Worm (Caenorhabditis elegans) whole organism, young adult: ENCODE results near the gene npr-32.

ENCODE experiments used
- B0336.3 ChIP-seq: fragments of 200-800 bp; sonication (Bioruptor generic); IDR thresholded peaks from 2 replicates; pipeline ENCODE4 v1.3.6; 2022; ENCODE audit warnings: missing genetic modification characterization, missing compliant biosample characterization
- C17E4.6 ChIP-seq: fragments of 200-800 bp; sonication (Bioruptor generic); IDR thresholded peaks from 2 replicates; pipeline ENCODE4 v1.3.6; 2022; ENCODE audit warnings: missing genetic modification reagents, missing genetic modification characterization, missing compliant biosample characterization
- D2030.7 ChIP-seq: fragments of 200-800 bp; sonication (Bioruptor generic); IDR thresholded peaks from 2 replicates; pipeline ENCODE4 v1.3.6; 2022; ENCODE audit warnings: missing genetic modification reagents, missing genetic modification characterization, missing compliant biosample characterization
- F22D6.2 ChIP-seq: sonication (generic microtip); optimal IDR thresholded peaks from 2 replicates; lab custom pipeline; 2016; ENCODE audit warnings: mild to moderate bottlenecking, missing genetic modification characterization, missing compliant biosample characterization
- F23B12.7 ChIP-seq: sonication (generic microtip); optimal IDR thresholded peaks from 2 replicates; lab custom pipeline; 2017; ENCODE audit warnings: missing genetic modification characterization, mild to moderate bottlenecking, missing compliant biosample characterization, antibody characterized with exemption, moderate library complexity; ENCODE audit not compliant: insufficient read depth
- F37B4.10 ChIP-seq: fragments of 200-800 bp; sonication (Bioruptor generic); IDR thresholded peaks from 2 replicates; pipeline ENCODE4 v1.3.6; 2022; ENCODE audit warnings: missing genetic modification characterization, missing compliant biosample characterization
- F57C9.4 ChIP-seq: sonication (generic microtip); optimal IDR thresholded peaks from 2 replicates; lab custom pipeline; 2017; ENCODE audit warnings: mild to moderate bottlenecking, missing genetic modification characterization, missing compliant biosample characterization
- K11D2.4 ChIP-seq: fragments of 200-800 bp; sonication (Bioruptor generic); IDR thresholded peaks from 2 replicates; pipeline ENCODE4 v1.3.6; 2022; ENCODE audit warnings: missing genetic modification reagents, missing genetic modification characterization, missing compliant biosample characterization
- K12H6.12 ChIP-seq: fragments of 200-800 bp; sonication (Bioruptor generic); optimal IDR thresholded peaks from 2 replicates; lab custom pipeline; 2018; ENCODE audit warnings: mild to moderate bottlenecking, missing genetic modification characterization, missing compliant biosample characterization
- T26A5.8 ChIP-seq: sonication (generic microtip); optimal IDR thresholded peaks from 2 replicates; lab custom pipeline; 2016; ENCODE audit warnings: missing genetic modification characterization, missing compliant biosample characterization
- Y53F4B.3 ChIP-seq: fragments of 200-800 bp; sonication (Bioruptor generic); IDR thresholded peaks from 2 replicates; pipeline ENCODE4 v1.3.6; 2022; ENCODE audit warnings: missing genetic modification reagents, missing genetic modification characterization, missing compliant biosample characterization
- Y53G8AR.9 ChIP-seq: fragments of 200-800 bp; sonication (Bioruptor generic); conservative IDR thresholded peaks from 2 replicates; pipeline ENCODE4 v1.3.6; 2022; ENCODE audit warnings: missing genetic modification reagents, missing genetic modification characterization, missing compliant biosample characterization
- Y67H2A.10 ChIP-seq: fragments of 200-800 bp; sonication (Bioruptor generic); conservative IDR thresholded peaks from 2 replicates; pipeline ENCODE4 v1.3.6; 2022; ENCODE audit warnings: missing genetic modification reagents, missing genetic modification characterization, missing compliant biosample characterization
- ZK185.1 ChIP-seq: sonication (generic microtip); optimal IDR thresholded peaks from 2 replicates; lab custom pipeline; 2016; ENCODE audit warnings: mild to moderate bottlenecking, missing genetic modification characterization, missing compliant biosample characterization; ENCODE audit not compliant: poor library complexity, severe bottlenecking
- akir-1 ChIP-seq: fragments of 200-800 bp; sonication (Bioruptor generic); optimal IDR thresholded peaks from 2 replicates; lab custom pipeline; 2018; ENCODE audit warnings: mild to moderate bottlenecking, missing genetic modification characterization, moderate library complexity, missing compliant biosample characterization
- ama-1 ChIP-seq, 3 experiments: fragments of 150-350 bp in 1 of 3; sonication (generic microtip) in 2 of 3; optimal IDR thresholded peaks; 2 replicates each; lab custom pipeline; 2014 to 2018; ENCODE audit warnings: missing biosample characterization in 2 of 3, missing genetic modification characterization in 2 of 3, missing genetic modification reagents in 2 of 3
- attf-5 ChIP-seq: fragments of 200-800 bp; sonication (Bioruptor generic); optimal IDR thresholded peaks from 2 replicates; lab custom pipeline; 2018; ENCODE audit warnings: mild to moderate bottlenecking, missing genetic modification characterization, missing compliant biosample characterization
- attf-6 ChIP-seq: fragments of 200-800 bp; sonication (Bioruptor generic); IDR thresholded peaks from 2 replicates; pipeline ENCODE4 v1.3.6; 2022; ENCODE audit warnings: missing genetic modification reagents, missing genetic modification characterization, missing compliant biosample characterization
- cebp-1 ChIP-seq, 2 experiments: fragments of 200-800 bp in 1 of 2; sonication (Bioruptor generic) in 1 of 2; sonication (generic microtip) in 1 of 2; IDR thresholded peaks in 1 of 2; optimal IDR thresholded peaks in 1 of 2; 2 replicates each; pipeline versions ENCODE4 v1.3.6 to Lab custom; 2017 to 2022; ENCODE audit warnings: missing compliant biosample characterization in 2 of 2, missing genetic modification characterization in 2 of 2, mild to moderate bottlenecking in 1 of 2, missing genetic modification reagents in 1 of 2, moderate library complexity in 1 of 2
- ceh-27 ChIP-seq: fragments of 200-800 bp; sonication (Bioruptor generic); optimal IDR thresholded peaks from 2 replicates; lab custom pipeline; 2018; ENCODE audit warnings: mild to moderate bottlenecking, missing genetic modification characterization, moderate library complexity, missing compliant biosample characterization
- dox-1 ChIP-seq: fragments of 200-800 bp; sonication (Bioruptor generic); IDR thresholded peaks from 2 replicates; pipeline ENCODE4 v1.3.6; 2022; ENCODE audit warnings: missing genetic modification reagents, missing genetic modification characterization, missing compliant biosample characterization
- dpff-1 ChIP-seq: sonication (generic microtip); optimal IDR thresholded peaks from 2 replicates; lab custom pipeline; 2017; ENCODE audit warnings: mild to moderate bottlenecking, missing genetic modification characterization, missing compliant biosample characterization
- efl-1 ChIP-seq: fragments of 150-350 bp; optimal IDR thresholded peaks from 2 replicates; lab custom pipeline; 2014; ENCODE audit warnings: missing biosample characterization, missing genetic modification reagents, missing genetic modification characterization
- egl-18 ChIP-seq: fragments of 200-800 bp; sonication (Bioruptor generic); IDR thresholded peaks from 2 replicates; pipeline ENCODE4 v1.3.6; 2022; ENCODE audit warnings: missing genetic modification reagents, missing genetic modification characterization, missing compliant biosample characterization
- egl-44 ChIP-seq: fragments of 200-800 bp; sonication (Bioruptor generic); IDR thresholded peaks from 2 replicates; pipeline ENCODE4 v1.3.6; 2022; ENCODE audit warnings: missing genetic modification reagents, missing genetic modification characterization, missing compliant biosample characterization
- fkh-3 ChIP-seq: sonication (generic microtip); optimal IDR thresholded peaks from 2 replicates; lab custom pipeline; 2016; ENCODE audit warnings: mild to moderate bottlenecking, missing genetic modification characterization, missing compliant biosample characterization
- him-1 ChIP-seq: sonication (generic microtip); optimal IDR thresholded peaks from 2 replicates; lab custom pipeline; 2016; ENCODE audit warnings: missing genotype, missing genetic modification reagents, missing genetic modification characterization, missing compliant biosample characterization
- hmg-1.2 ChIP-seq: fragments of 200-800 bp; sonication (Bioruptor generic); IDR thresholded peaks from 2 replicates; pipeline ENCODE4 v1.3.6; 2022; ENCODE audit warnings: missing genetic modification reagents, missing genetic modification characterization, missing compliant biosample characterization
- hrde-1 ChIP-seq: sonication (generic microtip); optimal IDR thresholded peaks from 2 replicates; lab custom pipeline; 2016; ENCODE audit warnings: missing genetic modification characterization, mild to moderate bottlenecking, missing compliant biosample characterization, moderate library complexity, missing genotype, missing genetic modification reagents, borderline replicate concordance
- lag-1 ChIP-seq: fragments of 200-800 bp; sonication (Bioruptor generic); IDR thresholded peaks from 2 replicates; pipeline ENCODE4 v1.3.6; 2022; ENCODE audit warnings: missing genetic modification reagents, missing genetic modification characterization, missing compliant biosample characterization
- lin-26 ChIP-seq: fragments of 200-800 bp; sonication (Bioruptor generic); IDR thresholded peaks from 2 replicates; pipeline ENCODE4 v1.3.6; 2022; ENCODE audit warnings: missing genetic modification reagents, missing genetic modification characterization, missing compliant biosample characterization
- lsl-1 ChIP-seq: fragments of 200-800 bp; sonication (Bioruptor generic); optimal IDR thresholded peaks from 2 replicates; lab custom pipeline; 2018; ENCODE audit warnings: mild to moderate bottlenecking, missing genetic modification characterization, moderate library complexity, missing compliant biosample characterization
- mcd-1 ChIP-seq: fragments of 200-800 bp; sonication (Bioruptor generic); IDR thresholded peaks from 2 replicates; pipeline ENCODE4 v1.3.6; 2022; ENCODE audit warnings: missing genetic modification reagents, missing genetic modification characterization, missing compliant biosample characterization
- mxl-1 ChIP-seq: sonication (generic microtip); optimal IDR thresholded peaks from 2 replicates; lab custom pipeline; 2016; ENCODE audit warnings: missing genetic modification characterization, missing compliant biosample characterization
- nfya-1 ChIP-seq: sonication (generic microtip); optimal IDR thresholded peaks from 2 replicates; lab custom pipeline; 2017; ENCODE audit warnings: antibody characterized with exemption, missing compliant biosample characterization, missing genetic modification characterization, borderline replicate concordance; ENCODE audit not compliant: insufficient read depth
- nfya-2 ChIP-seq: fragments of 200-800 bp; sonication (Bioruptor generic); IDR thresholded peaks from 2 replicates; pipeline ENCODE4 v1.3.6; 2022; ENCODE audit warnings: missing genetic modification reagents, missing genetic modification characterization, missing compliant biosample characterization
- nhr-80 ChIP-seq: sonication (generic microtip); optimal IDR thresholded peaks from 2 replicates; lab custom pipeline; 2016; ENCODE audit warnings: missing genetic modification characterization, missing compliant biosample characterization
- rpc-1 ChIP-seq, 2 experiments: fragments of 150-350 bp in 1 of 2; sonication (generic microtip) in 1 of 2; optimal IDR thresholded peaks; 2 replicates each; lab custom pipeline; 2014 to 2018; ENCODE audit warnings: missing biosample characterization in 1 of 2, missing genetic modification characterization in 1 of 2, missing genetic modification reagents in 1 of 2, missing genotype in 1 of 2
- snpc-3.4 ChIP-seq: sonication (generic microtip); optimal IDR thresholded peaks from 2 replicates; lab custom pipeline; 2017; ENCODE audit warnings: missing genetic modification characterization, mild to moderate bottlenecking, missing compliant biosample characterization, antibody characterized with exemption, moderate library complexity, missing genotype, missing genetic modification reagents
- snpc-4 ChIP-seq, 5 experiments: fragments of 150-350 bp in 1 of 5; sonication (generic microtip) in 4 of 5; optimal IDR thresholded peaks; 2 replicates each; lab custom pipeline; 2014 to 2018; ENCODE audit warnings: missing genetic modification characterization in 5 of 5, missing biosample characterization in 3 of 5, antibody characterized with exemption in 2 of 5, mild to moderate bottlenecking in 2 of 5, missing compliant biosample characterization in 2 of 5, missing genotype in 2 of 5, moderate library complexity in 2 of 5, missing genetic modification reagents in 1 of 5
- sptf-2 ChIP-seq: fragments of 200-800 bp; sonication (Bioruptor generic); optimal IDR thresholded peaks from 2 replicates; lab custom pipeline; 2018; ENCODE audit warnings: mild to moderate bottlenecking, missing genetic modification characterization, missing compliant biosample characterization
- unc-130 ChIP-seq: sonication (generic microtip); optimal IDR thresholded peaks from 2 replicates; lab custom pipeline; 2016; ENCODE audit warnings: missing genetic modification reagents, missing genetic modification characterization, missing compliant biosample characterization
- zim-3 ChIP-seq: sonication (generic microtip); optimal IDR thresholded peaks from 2 replicates; lab custom pipeline; 2017; ENCODE audit warnings: mild to moderate bottlenecking, missing genetic modification characterization, moderate library complexity, missing compliant biosample characterization
- ztf-18 ChIP-seq: sonication (generic microtip); optimal IDR thresholded peaks from 2 replicates; lab custom pipeline; 2016; ENCODE audit warnings: missing genotype, mild to moderate bottlenecking, missing genetic modification characterization, missing compliant biosample characterization
- ztf-22 ChIP-seq: fragments of 200-800 bp; sonication (Bioruptor generic); optimal IDR thresholded peaks from 2 replicates; lab custom pipeline; 2018; ENCODE audit warnings: mild to moderate bottlenecking, missing genetic modification characterization, moderate library complexity, missing compliant biosample characterization
- ztf-26 ChIP-seq: sonication (generic microtip); optimal IDR thresholded peaks from 2 replicates; lab custom pipeline; 2017; ENCODE audit warnings: missing genetic modification characterization, missing compliant biosample characterization
- ztf-28 ChIP-seq: fragments of 200-800 bp; sonication (Bioruptor generic); IDR thresholded peaks from 2 replicates; pipeline ENCODE4 v1.3.6; 2022; ENCODE audit warnings: missing genetic modification reagents, missing genetic modification characterization, missing compliant biosample characterization

The npr-32 gene

DNA sequence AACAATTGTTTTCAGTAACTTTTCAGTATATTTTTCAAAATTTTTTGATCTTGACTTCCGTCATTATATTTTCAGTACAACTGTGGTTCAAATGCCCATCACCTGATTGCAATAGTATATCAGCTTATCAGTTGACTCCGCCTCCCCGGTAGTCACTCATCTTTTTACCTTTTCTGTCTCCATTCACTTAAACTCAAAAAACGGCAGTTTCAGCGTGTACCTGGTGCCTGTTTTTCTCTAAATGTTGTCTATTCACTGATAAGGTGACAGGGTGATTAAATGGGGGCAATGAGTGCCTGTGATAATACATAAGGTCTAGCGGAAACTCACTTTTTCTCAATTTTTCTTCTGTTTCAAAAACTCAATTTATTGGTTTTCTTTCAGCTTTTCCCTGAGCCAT is 14.3 kb upstream of the npr-32 start, which contains the start of gene ZK550.2 (continued):
- no peak for TF ChIP-seq cebp-1 (GFP tag; IDR thresholded peaks at IDR 0.05; lab: Robert Waterston, UW)
- no peak for TF ChIP-seq cebp-1 (tag; optimal IDR thresholded peaks at IDR 0.05; lab: Kevin White, UChicago)
- TF ChIP-seq B0336.3: no peak
- no peak for TF ChIP-seq snpc-3.4
- no peak for TF ChIP-seq fkh-3
- no peak for TF ChIP-seq T26A5.8 (tag; lab: Kevin White, UChicago)
- TF ChIP-seq rpc-1 (optimal IDR thresholded peaks at IDR 0.05; lab: Kevin White, UChicago): no peak
- TF ChIP-seq rpc-1 (tag; optimal IDR thresholded peaks at IDR 0.05; lab: Kevin White, UChicago): no peak
- no peak for TF ChIP-seq ceh-27 (GFP tag; lab: Kevin White, UChicago)
- TF ChIP-seq ZK185.1: no peak
- TF ChIP-seq Y53F4B.3 (GFP tag; lab: Robert Waterston, UW): no peak
- TF ChIP-seq ztf-26 (tag; lab: Kevin White, UChicago): no peak
- TF ChIP-seq nfya-1 (tag; lab: Kevin White, UChicago): no peak
- no peak for TF ChIP-seq dox-1
- peak; percentile 21 for TF ChIP-seq attf-5 (GFP tag; lab: Kevin White, UChicago)
- no peak for TF ChIP-seq C17E4.6 (GFP tag; lab: Robert Waterston, UW)
- no peak for TF ChIP-seq efl-1 (GFP tag; lab: Kevin White, UChicago)
- TF ChIP-seq lag-1 (GFP tag; lab: Robert Waterston, UW): no peak
- no peak for TF ChIP-seq K12H6.12 (tag; lab: Kevin White, UChicago)
- TF ChIP-seq nfya-2 (GFP tag; lab: Robert Waterston, UW): no peak
- no peak for TF ChIP-seq ztf-28
- TF ChIP-seq ztf-18 (tag; lab: Kevin White, UChicago): peak; percentile 23
- TF ChIP-seq ama-1 (optimal IDR thresholded peaks at IDR 0.05; lab: Kevin White, UChicago): no peak
- TF ChIP-seq ama-1 (GFP tag; optimal IDR thresholded peaks at IDR 0.05; lab: Kevin White, UChicago): no peak
- TF ChIP-seq F23B12.7 (tag; lab: Kevin White, UChicago): no peak
- no peak for TF ChIP-seq him-1
- TF ChIP-seq nhr-80 (tag; lab: Kevin White, UChicago): peak; percentile 97
- TF ChIP-seq zim-3 (tag; lab: Kevin White, UChicago): no peak
- no peak for TF ChIP-seq mxl-1 (tag; lab: Kevin White, UChicago)
- TF ChIP-seq D2030.7 (GFP tag; lab: Robert Waterston, UW): no peak
- no peak for TF ChIP-seq unc-130
- no peak for TF ChIP-seq egl-18 (GFP tag; lab: Robert Waterston, UW)
- TF ChIP-seq attf-6 (GFP tag; lab: Robert Waterston, UW): no peak
- peak; percentile 70; the same call in 1 of the 2 replicates for TF ChIP-seq egl-44 (GFP tag; lab: Robert Waterston, UW)
- TF ChIP-seq mcd-1: 0 out of 2 replicates have a peak, but pooled peaks have one; percentile 37
- no peak for TF ChIP-seq snpc-4 (GFP tag; optimal IDR thresholded peaks at IDR 0.05; lab: Kevin White, UChicago)
- TF ChIP-seq snpc-4 (tag; optimal IDR thresholded peaks at IDR 0.05; lab: Kevin White, UChicago): no peak
- TF ChIP-seq F57C9.4 (tag; lab: Kevin White, UChicago): no peak
- TF ChIP-seq hrde-1: no peak
- peak; percentile 13 for TF ChIP-seq sptf-2
- TF ChIP-seq lin-26 (GFP tag; lab: Robert Waterston, UW): no peak
- no peak for TF ChIP-seq Y67H2A.10 (GFP tag; lab: Robert Waterston, UW)
- TF ChIP-seq dpff-1 (tag; lab: Kevin White, UChicago): no peak
- TF ChIP-seq akir-1 (GFP tag; lab: Kevin White, UChicago): no peak
- peak; percentile 63 for TF ChIP-seq ztf-22 (GFP tag; lab: Kevin White, UChicago)
- no peak for TF ChIP-seq F37B4.10 (GFP tag; lab: Robert Waterston, UW)
- no peak for TF ChIP-seq K11D2.4
- no peak for TF ChIP-seq F22D6.2 (tag; lab: Kevin White, UChicago)
- TF ChIP-seq lsl-1: no peak
- TF ChIP-seq hmg-1.2 (GFP tag; lab: Robert Waterston, UW): no peak
- TF ChIP-seq Y53G8AR.9 (GFP tag; lab: Robert Waterston, UW): no peak
